Fruit fly (Drosophila melanogaster) whole organism, pupa: ENCODE measurements around the gene dy.
"Not testable (repeated sequence)": the region's sequence is repeated elsewhere in the genome, so short reads cannot be mapped to it uniquely, and the experiment has no call there.

ENCODE experiments used
- CG10348 ChIP-seq: fragments of 200-800 bp; sonication (Bioruptor generic); IDR thresholded peaks from 2 replicates; pipeline ENCODE4 v1.3.6; 2022; ENCODE audit warnings: missing biosample characterization, missing genetic modification characterization
- CG12605 ChIP-seq: fragments of 200-800 bp; sonication (Bioruptor generic); IDR thresholded peaks from 2 replicates; pipeline ENCODE4 v1.3.6; 2022; ENCODE audit warnings: missing biosample characterization, missing genetic modification characterization
- CG13204 ChIP-seq: fragments of 200-800 bp; sonication (Bioruptor generic); optimal IDR thresholded peaks from 2 replicates; lab custom pipeline; 2018; ENCODE audit warnings: missing biosample characterization, mild to moderate bottlenecking, missing genetic modification characterization, moderate library complexity
- CG14655 ChIP-seq: fragments of 200-800 bp; sonication (Bioruptor generic); optimal IDR thresholded peaks from 3 replicates; lab custom pipeline; 2017; ENCODE audit warnings: mild to moderate bottlenecking, missing biosample characterization, missing genetic modification reagents, missing genetic modification characterization
- CG15710 ChIP-seq: fragments of 200-800 bp; sonication (Bioruptor generic); optimal IDR thresholded peaks from 2 replicates; lab custom pipeline; 2018; ENCODE audit warnings: missing biosample characterization, mild to moderate bottlenecking, missing genetic modification characterization, moderate library complexity
- CG17806 ChIP-seq: fragments of 200-800 bp; sonication (Bioruptor generic); optimal IDR thresholded peaks from 2 replicates; lab custom pipeline; 2018; ENCODE audit warnings: missing biosample characterization, mild to moderate bottlenecking, missing genetic modification characterization, moderate library complexity
- CG32121 ChIP-seq: fragments of 200-800 bp; sonication (Bioruptor generic); IDR thresholded peaks from 2 replicates; pipeline ENCODE4 v1.3.6; 2022; ENCODE audit warnings: missing biosample characterization, missing genetic modification characterization
- CG34367 ChIP-seq: fragments of 200-800 bp; sonication (Bioruptor generic); optimal IDR thresholded peaks from 2 replicates; lab custom pipeline; 2018; ENCODE audit warnings: missing biosample characterization, mild to moderate bottlenecking, missing genetic modification characterization
- CG4496 ChIP-seq: fragments of 200-800 bp; sonication (Bioruptor generic); IDR thresholded peaks from 3 replicates; pipeline ENCODE4 v1.3.6; 2022; ENCODE audit warnings: missing biosample characterization, missing genetic modification characterization
- CG8159 ChIP-seq: fragments of 200-800 bp; sonication (Bioruptor generic); optimal IDR thresholded peaks from 3 replicates; lab custom pipeline; 2018; ENCODE audit warnings: missing biosample characterization, mild to moderate bottlenecking, missing genetic modification characterization, moderate library complexity
- CG8301 ChIP-seq: fragments of 200-800 bp; sonication (Bioruptor generic); optimal IDR thresholded peaks from 2 replicates; lab custom pipeline; 2018; ENCODE audit warnings: missing biosample characterization, mild to moderate bottlenecking, missing genetic modification characterization
- CG9948 ChIP-seq: fragments of 200-800 bp; sonication (Bioruptor generic); optimal IDR thresholded peaks from 2 replicates; lab custom pipeline; 2018; ENCODE audit warnings: missing biosample characterization, mild to moderate bottlenecking, missing genetic modification characterization, moderate library complexity
- D1 ChIP-seq: fragments of 200-800 bp; sonication (Bioruptor generic); optimal IDR thresholded peaks from 2 replicates; lab custom pipeline; 2018; ENCODE audit warnings: missing biosample characterization, mild to moderate bottlenecking, missing genetic modification characterization, moderate library complexity
- EcR ChIP-seq: fragments of 200-800 bp; sonication (Bioruptor generic); optimal IDR thresholded peaks from 3 replicates; lab custom pipeline; 2019; ENCODE audit warnings: missing biosample characterization, missing genetic modification characterization, mild to moderate bottlenecking, moderate library complexity, missing genetic modification reagents
- Ets98B ChIP-seq: fragments of 200-800 bp; sonication (Bioruptor generic); IDR thresholded peaks from 2 replicates; pipeline ENCODE4 v1.3.6; 2022; ENCODE audit warnings: missing biosample characterization, missing genetic modification characterization
- Pif1A ChIP-seq: fragments of 200-800 bp; sonication (Bioruptor generic); optimal IDR thresholded peaks from 3 replicates; lab custom pipeline; 2016; ENCODE audit warnings: missing biosample characterization, missing genetic modification characterization
- Pif1B ChIP-seq: fragments of 200-800 bp; sonication (Bioruptor generic); optimal IDR thresholded peaks from 3 replicates; lab custom pipeline; 2016; ENCODE audit warnings: missing biosample characterization, missing genetic modification characterization
- Snoo ChIP-seq: fragments of 200-800 bp; sonication (Bioruptor generic); optimal IDR thresholded peaks from 3 replicates; lab custom pipeline; 2017; ENCODE audit warnings: missing biosample characterization, mild to moderate bottlenecking, missing genetic modification characterization, inconsistent platforms
- fd96Ca ChIP-seq: fragments of 200-800 bp; sonication (Bioruptor generic); IDR thresholded peaks from 3 replicates; pipeline ENCODE4 v1.3.6; 2022; ENCODE audit warnings: missing biosample characterization, missing genetic modification characterization
- gl ChIP-seq: fragments of 200-800 bp; sonication (Bioruptor generic); optimal IDR thresholded peaks from 2 replicates; lab custom pipeline; 2018; ENCODE audit warnings: missing biosample characterization, mild to moderate bottlenecking, missing genetic modification characterization
- rn ChIP-seq: fragments of 200-800 bp; sonication (Bioruptor generic); IDR thresholded peaks from 2 replicates; pipeline ENCODE4 v1.3.6; 2022; ENCODE audit warnings: missing biosample characterization, missing genetic modification characterization

dy gene

dm6 chrX:11764540-11765136, 13.9 kb downstream of the dy start, which contains the start of gene CG9360:
CG9360 (minus strand) TSS chrX:11764590.
- 0 out of 3 replicates have a peak, but pooled peaks have one; percentile 18 for TF ChIP-seq CG4496
- no peak for TF ChIP-seq rn (GFP tag; lab: Robert Waterston, UW)
- no peak for TF ChIP-seq CG15710 (tag; lab: Kevin White, UChicago)
- no peak for TF ChIP-seq CG34367 (tag; lab: Kevin White, UChicago)
- no peak for TF ChIP-seq Snoo (tag; lab: Kevin White, UChicago)
- TF ChIP-seq CG12605 (GFP tag; lab: Robert Waterston, UW): no peak

- TF ChIP-seq CG15710 (tag; lab: Kevin White, UChicago) (no peak), CG8301 (no peak), fd96Ca (GFP tag; lab: Robert Waterston, UW) (no peak), rn (GFP tag; lab: Robert Waterston, UW) (no peak), gl (tag; lab: Kevin White, UChicago) (no peak), CG14655 (no peak), CG8159 (tag; lab: Kevin White, UChicago) (no peak), Pif1A (GFP tag; lab: Kevin White, UChicago) (no peak), CG4496 (no peak), CG34367 (tag; lab: Kevin White, UChicago) (no peak), CG10348 (GFP tag; lab: Robert Waterston, UW) (no peak), CG12605 (GFP tag; lab: Robert Waterston, UW) (no peak), Ets98B (GFP tag; lab: Robert Waterston, UW) (no peak), Snoo (tag; lab: Kevin White, UChicago) (no peak), CG17806 (tag; lab: Kevin White, UChicago) (no peak)
- TF ChIP-seq, all 21 proteins: peak for 0
Measured at dm6 chrX:11756892-11757291, 21.7 kb downstream of the dy start.

dm6 chrX:11753973-11754372, 24.6 kb downstream of the dy start, which contains the start of gene m:
m (plus strand) TSS chrX:11754273.
- TF ChIP-seq CG12605, rn, CG10348 (GFP tag; lab: Robert Waterston, UW): not testable (repeated sequence)

DNA sequence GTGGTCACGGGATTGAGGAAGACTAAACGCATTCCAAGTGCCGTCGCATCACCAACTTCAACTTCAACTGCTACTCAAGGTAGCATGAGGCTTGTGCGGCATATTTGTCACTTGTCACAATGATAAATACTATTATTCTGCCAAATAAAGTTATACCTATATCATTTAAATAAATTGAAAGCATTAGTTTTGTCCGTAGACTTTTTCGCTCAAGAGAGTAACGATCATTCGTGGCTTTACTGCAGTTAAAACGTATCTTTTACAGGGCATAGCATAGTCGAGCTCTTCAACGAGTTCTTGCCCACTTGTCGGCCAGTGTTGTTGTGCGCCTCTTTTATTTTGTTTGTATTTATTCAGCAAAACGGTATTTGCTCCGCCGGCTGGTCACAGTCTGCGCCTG, 42.2 kb downstream of the dy start:
- TF ChIP-seq Snoo (tag; lab: Kevin White, UChicago): no peak
- TF ChIP-seq fd96Ca (GFP tag; lab: Robert Waterston, UW): peak; percentile 49; the same call in 2 of the 3 replicates
- TF ChIP-seq CG4496: peak; percentile 54; the same call in 1 of the 3 replicates
- peak; percentile 74 for TF ChIP-seq CG14655
- peak; percentile 73 for TF ChIP-seq CG8301
- TF ChIP-seq Ets98B (GFP tag; lab: Robert Waterston, UW): peak; percentile 50
- no peak for TF ChIP-seq rn (GFP tag; lab: Robert Waterston, UW)
- peak; percentile 32 for TF ChIP-seq Pif1A (GFP tag; lab: Kevin White, UChicago)
- no peak for TF ChIP-seq CG9948 (tag; lab: Kevin White, UChicago)
- TF ChIP-seq Pif1B (GFP tag; lab: Kevin White, UChicago): peak; percentile 17
- no peak for TF ChIP-seq CG15710 (tag; lab: Kevin White, UChicago)

- TF ChIP-seq rn (GFP tag; lab: Robert Waterston, UW) (no peak), CG8301 (peak; percentile 16), CG14655 (peak; percentile 22)
Measured at dm6 chrX:11733795-11734194, 44.8 kb downstream of the dy start, which contains the start of gene inaF-A. inaF-A (minus strand) TSS chrX:11733895.

dm6 chrX:11732670-11733069, 45.9 kb downstream of the dy start, which contains the start of gene inaF-B:
inaF-B (minus strand) TSS chrX:11732770.
- TF ChIP-seq CG4496 (no peak), CG15710 (tag; lab: Kevin White, UChicago) (no peak), CG14655 (no peak), gl (tag; lab: Kevin White, UChicago) (no peak), Pif1A (GFP tag; lab: Kevin White, UChicago) (no peak), D1 (no peak), CG9948 (tag; lab: Kevin White, UChicago) (no peak), rn (GFP tag; lab: Robert Waterston, UW) (no peak), Snoo (tag; lab: Kevin White, UChicago) (no peak), CG12605 (GFP tag; lab: Robert Waterston, UW) (no peak), CG17806 (tag; lab: Kevin White, UChicago) (no peak)

DNA sequence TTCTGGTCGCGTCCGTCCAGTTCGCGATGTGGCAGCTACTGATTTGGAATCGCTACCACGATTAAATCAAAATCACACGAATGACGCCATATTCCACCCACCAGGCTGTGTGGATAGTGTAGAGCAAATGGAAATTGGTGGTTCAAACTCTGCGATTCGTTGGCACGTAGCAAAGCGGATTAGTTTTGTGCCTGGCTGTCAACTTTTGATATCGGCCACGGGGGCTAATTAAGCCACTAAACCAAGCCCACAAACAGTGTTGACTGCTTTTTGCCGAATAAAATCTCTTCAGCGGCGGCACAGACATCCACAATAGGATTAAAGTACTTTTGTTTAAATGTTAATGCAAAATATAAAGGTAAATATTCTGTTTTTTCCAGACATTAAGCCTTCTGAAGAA, 46.9 kb downstream of the dy start, which contains the start of gene inaF-C:
Gene inaF-C (minus strand): TSS at position 101 of the 400 bp plus-strand sequence.
- TF ChIP-seq CG8159 (tag; lab: Kevin White, UChicago) (no peak), CG8301 (no peak)
- TF ChIP-seq, all 21 proteins: peak for 0

- TF ChIP-seq CG14655 (no peak), CG8301 (peak; percentile 8), CG12605 (GFP tag; lab: Robert Waterston, UW) (no peak), gl (tag; lab: Kevin White, UChicago) (no peak), Ets98B (GFP tag; lab: Robert Waterston, UW) (no peak), CG32121 (GFP tag; lab: Robert Waterston, UW) (no peak), Snoo (tag; lab: Kevin White, UChicago) (no peak), CG13204 (GFP tag; lab: Kevin White, UChicago) (no peak), CG17806 (tag; lab: Kevin White, UChicago) (no peak), CG4496 (0 out of 3 replicates have a peak, but pooled peaks have one; percentile 17), rn (GFP tag; lab: Robert Waterston, UW) (no peak), Pif1B (GFP tag; lab: Kevin White, UChicago) (no peak), EcR (GFP tag; lab: Kevin White, UChicago) (no peak), CG15710 (tag; lab: Kevin White, UChicago) (no peak), Pif1A (GFP tag; lab: Kevin White, UChicago) (no peak)
Measured at dm6 chrX:11729993-11730392, 48.6 kb downstream of the dy start.
